Fruit fly (Drosophila melanogaster): Measurements from ENCODE around the gene toc.

The toc gene

DNA sequence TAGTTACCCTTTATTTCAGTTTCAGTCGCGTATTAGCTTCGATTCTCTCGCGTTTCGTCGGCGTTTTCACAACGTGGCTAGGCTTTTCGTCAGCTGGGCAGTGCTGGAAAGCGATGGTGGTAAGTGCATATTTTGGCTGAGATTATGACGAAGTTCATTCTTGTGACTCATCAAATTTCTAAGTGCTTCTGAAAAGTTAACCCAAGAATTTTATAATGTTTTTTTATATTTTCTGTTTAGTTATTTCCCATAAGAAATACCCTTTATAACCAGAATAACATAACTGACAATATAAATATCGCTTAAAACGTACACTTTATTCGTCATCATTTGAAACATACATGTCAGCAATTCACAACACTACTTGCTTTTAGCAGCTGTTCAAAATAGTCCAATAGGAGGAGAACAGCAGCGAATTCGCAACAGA is 107.4 kb downstream of the toc start, which contains the start of the genes CG17260 and SerRS:
Gene CG17260 (plus strand): TSS at position 78 of the 427 bp plus-strand sequence.
Gene SerRS (minus strand): TSS at position 251 of the 427 bp plus-strand sequence.
- TF ChIP-seq psq (optimal IDR thresholded peaks at IDR 0.05) (no peak), Myc (optimal IDR thresholded peaks at IDR 0.05) (no peak), ttk (optimal IDR thresholded peaks at IDR 0.05) (no peak), insv (optimal IDR thresholded peaks at IDR 0.05) (no peak), h (optimal IDR thresholded peaks at IDR 0.05) (no peak), Sin3A (optimal IDR thresholded peaks at IDR 0.05) (no peak)

DNA sequence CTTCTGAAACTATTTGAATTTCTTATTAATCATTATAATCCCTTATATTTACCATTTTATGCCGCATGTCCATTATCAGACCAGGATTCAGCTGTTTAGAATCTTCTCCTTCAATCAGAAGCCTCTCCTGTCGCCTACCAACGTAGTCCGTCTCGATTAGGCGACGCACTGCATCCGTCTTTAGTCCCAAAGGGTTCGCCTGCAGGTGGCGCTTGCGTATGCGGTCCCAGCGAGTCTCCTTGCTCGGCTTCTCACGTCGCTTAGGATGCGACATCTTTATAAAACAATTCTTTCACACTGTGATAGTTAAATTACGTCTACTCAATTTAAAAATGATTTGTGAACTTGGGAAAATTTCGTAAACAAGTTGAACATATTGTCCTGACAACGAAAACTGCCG is 109.6 kb downstream of the toc start, which contains the start of gene CG17258:
Gene CG17258 (minus strand): TSS at position 380 of the 400 bp plus-strand sequence.
- no peak for TF ChIP-seq h (optimal IDR thresholded peaks at IDR 0.05)
- TF ChIP-seq ttk (optimal IDR thresholded peaks at IDR 0.05), result no peak
- TF ChIP-seq Sin3A (optimal IDR thresholded peaks at IDR 0.05), result no peak
- no peak for TF ChIP-seq insv (optimal IDR thresholded peaks at IDR 0.05)
- no peak for TF ChIP-seq psq (optimal IDR thresholded peaks at IDR 0.05)
- no peak for TF ChIP-seq Myc (optimal IDR thresholded peaks at IDR 0.05)

DNA sequence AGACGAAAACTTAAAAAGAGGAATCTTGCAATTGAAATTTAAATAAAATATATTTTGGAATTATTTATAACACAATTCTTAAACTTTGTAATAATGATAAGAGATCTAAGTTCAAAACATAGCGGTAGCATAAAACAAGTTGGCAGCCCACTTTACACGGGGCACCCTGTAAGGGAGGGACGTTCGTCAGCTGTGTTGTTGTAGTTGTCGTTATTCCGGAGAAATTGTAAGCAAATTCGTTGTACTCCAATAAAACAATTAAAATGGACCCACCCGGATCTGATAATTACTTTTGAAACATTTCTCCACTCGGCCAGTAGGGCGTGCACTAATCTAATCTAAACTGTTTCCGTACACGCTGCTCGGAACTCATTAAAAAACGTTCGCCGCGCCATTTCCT is 114.2 kb downstream of the toc start, which contains the start of gene GABPI:
Gene GABPI (plus strand): TSS at position 190 of the 400 bp plus-strand sequence.
- no peak for TF ChIP-seq psq (optimal IDR thresholded peaks at IDR 0.05)
- no peak for TF ChIP-seq Myc (optimal IDR thresholded peaks at IDR 0.05)
- no peak for TF ChIP-seq Sin3A (optimal IDR thresholded peaks at IDR 0.05)
- TF ChIP-seq h (optimal IDR thresholded peaks at IDR 0.05), result no peak
- TF ChIP-seq ttk (optimal IDR thresholded peaks at IDR 0.05), result no peak
- TF ChIP-seq insv (optimal IDR thresholded peaks at IDR 0.05), result no peak

DNA sequence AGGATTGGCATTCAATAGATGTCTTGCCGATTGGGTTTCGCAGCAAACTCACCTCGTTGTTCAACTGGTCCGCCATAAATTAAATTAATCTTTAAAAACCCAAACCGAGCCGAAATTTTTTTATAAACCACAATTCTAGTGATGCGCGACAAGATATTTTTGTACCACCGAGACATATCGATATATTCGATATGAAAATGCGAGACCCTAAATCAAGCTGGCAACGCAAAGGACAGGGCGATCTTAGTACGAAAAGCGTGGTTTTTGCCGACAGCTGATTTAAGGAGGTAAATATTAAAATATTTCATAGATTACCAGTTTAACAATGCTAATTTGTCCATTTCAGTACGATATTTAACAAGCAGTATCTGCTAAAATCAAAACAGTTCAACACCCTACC is 115.6 kb downstream of the toc start, which contains the start of the genes Sf3b2 and CG17219:
Gene Sf3b2 (minus strand): TSS at position 157 of the 400 bp plus-strand sequence.
Gene CG17219 (plus strand): TSS at position 242 of the 400 bp plus-strand sequence.
- no peak for TF ChIP-seq h (optimal IDR thresholded peaks at IDR 0.05)
- no peak for TF ChIP-seq Sin3A (optimal IDR thresholded peaks at IDR 0.05)
- TF ChIP-seq psq (optimal IDR thresholded peaks at IDR 0.05), result no peak
- TF ChIP-seq insv (optimal IDR thresholded peaks at IDR 0.05), result no peak
- TF ChIP-seq ttk (optimal IDR thresholded peaks at IDR 0.05), result no peak
- TF ChIP-seq Myc (optimal IDR thresholded peaks at IDR 0.05), result no peak

DNA sequence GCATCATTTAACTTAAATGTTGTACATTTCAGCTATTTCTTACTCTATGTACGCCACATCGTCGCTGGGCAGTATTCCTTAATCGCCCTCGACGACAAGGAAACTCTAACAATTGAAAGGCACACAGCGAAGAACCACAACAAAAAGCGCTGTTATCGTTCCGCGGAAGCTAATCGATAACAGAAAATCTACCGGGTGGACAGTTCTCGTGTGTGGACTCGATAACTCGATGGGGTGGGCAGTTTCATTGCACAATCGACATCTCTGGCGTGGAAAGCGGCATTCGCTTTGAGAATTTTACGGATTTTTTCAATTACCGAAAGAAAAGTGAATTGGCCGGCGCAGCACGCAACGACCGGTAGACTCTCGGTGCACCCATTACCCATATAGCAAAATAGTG is 121.6 kb downstream of the toc start, which contains the start of the genes alpha4GT1 and Prp40:
Gene alpha4GT1 (minus strand): TSS at position 156 of the 400 bp plus-strand sequence.
Gene Prp40 (plus strand): TSS at position 241 of the 400 bp plus-strand sequence.
- TF ChIP-seq ttk (optimal IDR thresholded peaks at IDR 0.05) (no peak), psq (optimal IDR thresholded peaks at IDR 0.05) (no peak)

All from Kc167 (cell line).